Fruit fly (Drosophila melanogaster) whole organism, embryonic: Measurements from ENCODE around the gene Sbp2.

Experiments used
- B-H2 ChIP-seq: fragments of 200-800 bp; sonication (Bioruptor generic); optimal IDR thresholded peaks from 2 replicates; lab custom pipeline; 2018; ENCODE audit warnings: missing biosample characterization, mild to moderate bottlenecking, missing genetic modification characterization
- CG10543 ChIP-seq: fragments of 200-800 bp; sonication (Bioruptor generic); optimal IDR thresholded peaks from 3 replicates; lab custom pipeline; 2017; ENCODE audit warnings: missing biosample characterization, mild to moderate bottlenecking, missing genetic modification characterization, moderate library complexity
- CG10959 ChIP-seq: fragments of 200-800 bp; sonication (Bioruptor generic); IDR thresholded peaks from 2 replicates; pipeline ENCODE4 v1.3.6; 2022; ENCODE audit warnings: missing biosample characterization, missing genetic modification characterization
- CG11093 ChIP-seq: fragments of 200-800 bp; sonication (Bioruptor generic); IDR thresholded peaks from 3 replicates; pipeline ENCODE4 v1.3.6; 2022; ENCODE audit warnings: missing biosample characterization, missing genetic modification characterization
- CG11695 ChIP-seq: fragments of 200-800 bp; sonication (Bioruptor generic); IDR thresholded peaks from 3 replicates; pipeline ENCODE4 v1.3.6; 2022; ENCODE audit warnings: missing biosample characterization, missing genetic modification characterization
- CG12744 ChIP-seq: fragments of 200-800 bp; sonication (Bioruptor generic); optimal IDR thresholded peaks from 2 replicates; lab custom pipeline; 2016; ENCODE audit warnings: missing biosample characterization, missing genetic modification characterization
- CG12942 ChIP-seq: fragments of 200-800 bp; sonication (Bioruptor generic); optimal IDR thresholded peaks from 3 replicates; lab custom pipeline; 2016; ENCODE audit warnings: missing biosample characterization, missing genetic modification characterization
- CG13287 ChIP-seq: fragments of 200-800 bp; sonication (Bioruptor generic); IDR thresholded peaks from 2 replicates; pipeline ENCODE4 v1.3.6; 2022; ENCODE audit warnings: missing biosample characterization, missing genetic modification characterization; ENCODE audit not compliant: partially characterized antibody
- CG13775 ChIP-seq: fragments of 200-800 bp; sonication (Bioruptor generic); optimal IDR thresholded peaks from 3 replicates; lab custom pipeline; 2017; ENCODE audit warnings: missing biosample characterization, mild to moderate bottlenecking, missing genetic modification characterization
- CG13894 ChIP-seq: fragments of 200-800 bp; sonication (Bioruptor generic); optimal IDR thresholded peaks from 3 replicates; lab custom pipeline; 2018; ENCODE audit warnings: missing biosample characterization, mild to moderate bottlenecking, missing genetic modification characterization, moderate library complexity
- CG14050 ChIP-seq: fragments of 200-800 bp; sonication (Bioruptor generic); IDR thresholded peaks from 3 replicates; pipeline ENCODE4 v1.3.6; 2022; ENCODE audit warnings: missing biosample characterization, missing genetic modification characterization
- CG14860 ChIP-seq: fragments of 200-800 bp; sonication (Bioruptor generic); IDR thresholded peaks from 3 replicates; pipeline ENCODE4 v1.3.6; 2022; ENCODE audit warnings: missing biosample characterization, missing genetic modification characterization; ENCODE audit not compliant: partially characterized antibody
- CG14965 ChIP-seq: fragments of 200-800 bp; sonication (Bioruptor generic); optimal IDR thresholded peaks from 2 replicates; lab custom pipeline; 2016; ENCODE audit warnings: missing biosample characterization, missing genetic modification characterization, borderline replicate concordance
- CG1603 ChIP-seq: fragments of 200-800 bp; sonication (Bioruptor generic); optimal IDR thresholded peaks from 2 replicates; lab custom pipeline; 2019; ENCODE audit warnings: missing biosample characterization, mild to moderate bottlenecking, missing genetic modification characterization, moderate library complexity
- CG17568 ChIP-seq: fragments of 200-800 bp; sonication (Bioruptor generic); optimal IDR thresholded peaks from 2 replicates; lab custom pipeline; 2018; ENCODE audit warnings: missing biosample characterization, mild to moderate bottlenecking, missing genetic modification characterization, moderate library complexity
- CG17802 ChIP-seq: fragments of 200-800 bp; sonication (Bioruptor generic); optimal IDR thresholded peaks from 2 replicates; lab custom pipeline; 2018; ENCODE audit warnings: missing biosample characterization, mild to moderate bottlenecking, missing genetic modification characterization, moderate library complexity
- CG2875 ChIP-seq: fragments of 200-800 bp; sonication (Bioruptor generic); optimal IDR thresholded peaks from 2 replicates; lab custom pipeline; 2017; ENCODE audit warnings: missing biosample characterization, mild to moderate bottlenecking, missing genetic modification characterization, missing genetic modification reagents
- CG33213 ChIP-seq: fragments of 200-800 bp; sonication (Bioruptor generic); optimal IDR thresholded peaks from 3 replicates; lab custom pipeline; 2016; ENCODE audit warnings: missing biosample characterization, missing genetic modification characterization
- CG6272 ChIP-seq: fragments of 200-800 bp; sonication (Bioruptor generic); IDR thresholded peaks from 2 replicates; pipeline ENCODE4 v1.3.6; 2022; ENCODE audit warnings: missing biosample characterization, missing genetic modification characterization
- CG6689 ChIP-seq: fragments of 200-800 bp; sonication (Bioruptor generic); IDR thresholded peaks from 2 replicates; pipeline ENCODE4 v1.3.6; 2022; ENCODE audit warnings: missing biosample characterization, missing genetic modification characterization
- CG7556 ChIP-seq: fragments of 200-800 bp; sonication (Bioruptor generic); optimal IDR thresholded peaks from 2 replicates; lab custom pipeline; 2017; ENCODE audit warnings: missing biosample characterization, mild to moderate bottlenecking, missing genetic modification characterization
- CG7987 ChIP-seq: fragments of 200-800 bp; sonication (Bioruptor generic); optimal IDR thresholded peaks from 2 replicates; lab custom pipeline; 2018; ENCODE audit warnings: missing biosample characterization, mild to moderate bottlenecking, missing genetic modification characterization, moderate library complexity
- CG8478 ChIP-seq: fragments of >200 bp; optimal IDR thresholded peaks from 2 replicates; lab custom pipeline; 2018
- Drgx ChIP-seq: fragments of 200-800 bp; sonication (Bioruptor generic); IDR thresholded peaks from 2 replicates; pipeline ENCODE4 v1.3.6; 2022; ENCODE audit warnings: missing biosample characterization, missing genetic modification characterization
- Hey ChIP-seq: fragments of 200-800 bp; sonication (Bioruptor generic); optimal IDR thresholded peaks from 3 replicates; lab custom pipeline; 2018; ENCODE audit warnings: missing biosample characterization, mild to moderate bottlenecking, missing genetic modification characterization
- HmgZ ChIP-seq: fragments of 200-800 bp; sonication (Bioruptor generic); optimal IDR thresholded peaks from 2 replicates; lab custom pipeline; 2018; ENCODE audit warnings: missing biosample characterization, mild to moderate bottlenecking, missing genetic modification characterization
- Hmx ChIP-seq: fragments of 200-800 bp; sonication (Bioruptor generic); optimal IDR thresholded peaks from 2 replicates; lab custom pipeline; 2016; ENCODE audit warnings: missing biosample characterization, missing genetic modification characterization
- Lhr ChIP-seq: fragments of 200-800 bp; sonication (Bioruptor generic); optimal IDR thresholded peaks from 3 replicates; lab custom pipeline; 2017; ENCODE audit warnings: mild to moderate bottlenecking, missing biosample characterization, missing genetic modification reagents, missing genetic modification characterization
- MTF-1 ChIP-seq: fragments of 200-800 bp; sonication (Bioruptor generic); optimal IDR thresholded peaks from 2 replicates; lab custom pipeline; 2018; ENCODE audit warnings: missing biosample characterization, mild to moderate bottlenecking, missing genetic modification characterization, borderline replicate concordance
- Neu2 ChIP-seq: fragments of 200-800 bp; sonication (Bioruptor generic); optimal IDR thresholded peaks from 3 replicates; lab custom pipeline; 2016; ENCODE audit warnings: missing biosample characterization, missing genetic modification characterization, borderline replicate concordance
- Nf-YA ChIP-seq: fragments of 200-800 bp; sonication (Bioruptor generic); IDR thresholded peaks from 2 replicates; pipeline ENCODE4 v1.3.6; 2022; ENCODE audit warnings: missing biosample characterization, missing genetic modification characterization
- Rfx ChIP-seq: fragments of 200-800 bp; sonication (Bioruptor generic); IDR thresholded peaks from 2 replicates; pipeline ENCODE4 v1.3.6; 2022; ENCODE audit warnings: missing biosample characterization, missing genetic modification characterization
- aop ChIP-seq: fragments of 200-800 bp; sonication (Bioruptor generic); IDR thresholded peaks from 2 replicates; pipeline ENCODE4 v1.3.6; 2022; ENCODE audit warnings: missing biosample characterization, missing genetic modification characterization
- ap ChIP-seq: fragments of 200-800 bp; sonication (Bioruptor generic); IDR thresholded peaks from 2 replicates; pipeline ENCODE4 v1.3.6; 2022; ENCODE audit warnings: missing biosample characterization, missing genetic modification characterization
- bab2 ChIP-seq: fragments of 200-800 bp; sonication (Bioruptor generic); optimal IDR thresholded peaks from 2 replicates; lab custom pipeline; 2016; ENCODE audit warnings: missing biosample characterization, missing genetic modification characterization
- bigmax ChIP-seq: fragments of 200-800 bp; sonication (Bioruptor generic); optimal IDR thresholded peaks from 2 replicates; lab custom pipeline; 2018; ENCODE audit warnings: missing biosample characterization, mild to moderate bottlenecking, missing genetic modification characterization
- btn ChIP-seq: fragments of 200-800 bp; sonication (Bioruptor generic); optimal IDR thresholded peaks from 2 replicates; lab custom pipeline; 2016; ENCODE audit warnings: missing biosample characterization, missing genetic modification characterization
- chm ChIP-seq: fragments of 200-800 bp; sonication (Bioruptor generic); IDR thresholded peaks from 2 replicates; pipeline ENCODE4 v1.3.6; 2022; ENCODE audit warnings: missing biosample characterization, missing genetic modification characterization
- disco-r ChIP-seq: fragments of 200-800 bp; sonication (Bioruptor generic); optimal IDR thresholded peaks from 2 replicates; lab custom pipeline; 2016; ENCODE audit warnings: missing biosample characterization, missing genetic modification characterization
- eyg ChIP-seq: fragments of 200-800 bp; sonication (Bioruptor generic); optimal IDR thresholded peaks from 3 replicates; lab custom pipeline; 2016; ENCODE audit warnings: missing biosample characterization, missing genetic modification characterization
- fd96Cb ChIP-seq: fragments of 200-800 bp; sonication (Bioruptor generic); optimal IDR thresholded peaks from 2 replicates; lab custom pipeline; 2018; ENCODE audit warnings: missing biosample characterization, mild to moderate bottlenecking, missing genetic modification characterization, moderate library complexity
- grn ChIP-seq: fragments of 200-800 bp; sonication (Bioruptor generic); optimal IDR thresholded peaks from 3 replicates; lab custom pipeline; 2017; ENCODE audit warnings: missing biosample characterization, missing genetic modification characterization
- gro ChIP-seq: fragments of 200-800 bp; sonication (Bioruptor generic); optimal IDR thresholded peaks from 2 replicates; lab custom pipeline; 2016; ENCODE audit warnings: missing biosample characterization, missing genetic modification characterization
- hth ChIP-seq: fragments of >200 bp; optimal IDR thresholded peaks from 2 replicates; lab custom pipeline; 2017; ENCODE audit warnings: inconsistent platforms
- jing ChIP-seq: fragments of 200-800 bp; sonication (Bioruptor generic); optimal IDR thresholded peaks from 2 replicates; lab custom pipeline; 2018; ENCODE audit warnings: missing biosample characterization, mild to moderate bottlenecking, missing genetic modification characterization
- knrl ChIP-seq: fragments of 200-800 bp; sonication (Bioruptor generic); IDR thresholded peaks from 3 replicates; pipeline ENCODE4 v1.3.6; 2022; ENCODE audit warnings: missing biosample characterization, missing genetic modification characterization; ENCODE audit not compliant: partially characterized antibody
- nom ChIP-seq: fragments of 200-800 bp; sonication (Bioruptor generic); optimal IDR thresholded peaks from 2 replicates; lab custom pipeline; 2017; ENCODE audit warnings: missing biosample characterization, missing genetic modification characterization, mild to moderate bottlenecking, moderate library complexity, missing genetic modification reagents
- odd ChIP-seq: fragments of 200-800 bp; sonication (Bioruptor generic); optimal IDR thresholded peaks from 2 replicates; lab custom pipeline; 2017; ENCODE audit warnings: missing biosample characterization, mild to moderate bottlenecking, missing genetic modification characterization
- pfk ChIP-seq: fragments of 200-800 bp; sonication (Bioruptor generic); optimal IDR thresholded peaks from 2 replicates; lab custom pipeline; 2018; ENCODE audit warnings: missing biosample characterization, mild to moderate bottlenecking, missing genetic modification characterization, moderate library complexity
- shn ChIP-seq: fragments of 200-800 bp; sonication (Bioruptor generic); optimal IDR thresholded peaks from 3 replicates; lab custom pipeline; 2016; ENCODE audit warnings: missing biosample characterization, missing genetic modification characterization
- tin ChIP-seq: fragments of 200-800 bp; sonication (Bioruptor generic); optimal IDR thresholded peaks from 3 replicates; lab custom pipeline; 2016; ENCODE audit warnings: missing biosample characterization, missing genetic modification characterization
- tx ChIP-seq: fragments of 200-800 bp; sonication (Bioruptor generic); optimal IDR thresholded peaks from 2 replicates; lab custom pipeline; 2016; ENCODE audit warnings: missing biosample characterization, missing genetic modification characterization

Sbp2 gene

DNA sequence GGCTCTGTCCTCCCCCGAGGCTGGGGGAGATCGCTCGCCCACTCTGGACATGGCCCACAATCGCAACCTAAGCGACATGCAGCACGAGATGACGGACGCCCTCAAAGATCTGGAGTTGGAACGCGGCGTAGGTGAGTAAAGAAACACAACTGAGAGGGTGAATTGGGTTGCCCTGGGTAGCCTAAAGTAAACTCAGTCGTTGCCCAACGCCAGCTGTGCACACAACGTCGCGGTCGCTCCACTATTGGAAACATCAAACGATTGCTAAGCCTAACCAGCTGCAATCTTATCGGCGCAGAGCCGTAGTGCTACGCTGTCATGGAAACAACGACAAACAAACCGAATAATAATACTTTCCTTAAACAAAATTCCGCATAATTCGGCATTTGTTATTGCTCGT lies 43.4 kb downstream of the Sbp2 start (continued):
- TF ChIP-seq hth (lab: Kevin White, UChicago) (no peak), B-H2 (GFP tag; lab: Kevin White, UChicago) (peak; percentile 28), Lhr (GFP tag; lab: Kevin White, UChicago) (no peak), CG14860 (no peak), CG14965 (GFP tag; lab: Kevin White, UChicago) (no peak), Hmx (no peak), CG8478 (lab: Kevin White, UChicago) (no peak), knrl (no peak), aop (GFP tag; lab: Robert Waterston, UW) (no peak), tx (GFP tag; lab: Kevin White, UChicago) (no peak), CG12744 (GFP tag; lab: Kevin White, UChicago) (no peak), CG14050 (GFP tag; lab: Robert Waterston, UW) (no peak), MTF-1 (GFP tag; lab: Kevin White, UChicago) (peak; percentile 56), Neu2 (no peak), CG33213 (no peak), CG17568 (GFP tag; lab: Kevin White, UChicago) (no peak), jing (GFP tag; lab: Kevin White, UChicago) (no peak), CG13894 (tag; lab: Kevin White, UChicago) (no peak), fd96Cb (no peak), Hey (tag; lab: Kevin White, UChicago) (no peak), bab2 (GFP tag; lab: Kevin White, UChicago) (peak; percentile 4), bigmax (GFP tag; lab: Kevin White, UChicago) (no peak), shn (GFP tag; lab: Kevin White, UChicago) (no peak), Nf-YA (GFP tag; lab: Robert Waterston, UW) (peak; percentile 54; the same call in 1 of the 2 replicates), CG7987 (GFP tag; lab: Kevin White, UChicago) (peak; percentile 1), CG7556 (GFP tag; lab: Kevin White, UChicago) (no peak), CG6272 (GFP tag; lab: Robert Waterston, UW) (no peak), CG10543 (GFP tag; lab: Kevin White, UChicago) (no peak), HmgZ (tag; lab: Kevin White, UChicago) (peak; percentile 39), tin (GFP tag; lab: Kevin White, UChicago) (no peak), chm (GFP tag; lab: Robert Waterston, UW) (peak; percentile 55), grn (GFP tag; lab: Kevin White, UChicago) (no peak), CG10959 (no peak), CG1603 (tag; lab: Kevin White, UChicago) (no peak), CG13287 (GFP tag; lab: Robert Waterston, UW) (no peak), Drgx (GFP tag; lab: Robert Waterston, UW) (no peak), CG6689 (GFP tag; lab: Robert Waterston, UW) (no peak), CG11093 (GFP tag; lab: Robert Waterston, UW) (no peak), ap (GFP tag; lab: Robert Waterston, UW) (no peak), disco-r (no peak), CG2875 (GFP tag; lab: Kevin White, UChicago) (peak; percentile 44), btn (GFP tag; lab: Kevin White, UChicago) (no peak), CG11695 (GFP tag; lab: Robert Waterston, UW) (0 out of 3 replicates have a peak, but pooled peaks have one; percentile 12), gro (no peak), odd (no peak), Rfx (GFP tag; lab: Robert Waterston, UW) (peak; percentile 51; the same call in 1 of the 2 replicates), CG13775 (GFP tag; lab: Kevin White, UChicago) (no peak), CG17802 (tag; lab: Kevin White, UChicago) (no peak), eyg (no peak), CG12942 (no peak), pfk (GFP tag; lab: Kevin White, UChicago) (peak; percentile 22), nom (GFP tag; lab: Kevin White, UChicago) (no peak)
